Worm (Caenorhabditis elegans) whole organism, young adult: ENCODE data around the gene ugt-55.

Experiments
- B0035.1 ChIP-seq: sonication (generic microtip); optimal IDR thresholded peaks from 2 replicates; lab custom pipeline; 2016; ENCODE audit warnings: missing genetic modification characterization, mild to moderate bottlenecking, missing compliant biosample characterization, missing genotype, missing genetic modification reagents
- C17E4.6 ChIP-seq: fragments of 200-800 bp; sonication (Bioruptor generic); IDR thresholded peaks from 2 replicates; pipeline ENCODE4 v1.3.6; 2022; ENCODE audit warnings: missing genetic modification reagents, missing genetic modification characterization, missing compliant biosample characterization
- F23B12.7 ChIP-seq: sonication (generic microtip); optimal IDR thresholded peaks from 2 replicates; lab custom pipeline; 2017; ENCODE audit warnings: missing genetic modification characterization, mild to moderate bottlenecking, missing compliant biosample characterization, antibody characterized with exemption, moderate library complexity; ENCODE audit not compliant: insufficient read depth
- F39B2.1 ChIP-seq: fragments of 200-800 bp; sonication (Bioruptor generic); IDR thresholded peaks from 2 replicates; pipeline ENCODE4 v1.3.6; 2022; ENCODE audit warnings: missing genetic modification reagents, missing genetic modification characterization, missing compliant biosample characterization
- F49E8.2 ChIP-seq: sonication (generic microtip); optimal IDR thresholded peaks from 3 replicates; lab custom pipeline; 2017; ENCODE audit warnings: missing genetic modification characterization, mild to moderate bottlenecking, missing compliant biosample characterization, antibody characterized with exemption, moderate library complexity; ENCODE audit not compliant: insufficient read depth
- T07F8.4 ChIP-seq: sonication (generic microtip); optimal IDR thresholded peaks from 2 replicates; lab custom pipeline; 2016; ENCODE audit warnings: mild to moderate bottlenecking, missing genetic modification characterization, moderate library complexity, missing compliant biosample characterization
- ZK185.1 ChIP-seq: sonication (generic microtip); optimal IDR thresholded peaks from 2 replicates; lab custom pipeline; 2016; ENCODE audit warnings: mild to moderate bottlenecking, missing genetic modification characterization, missing compliant biosample characterization; ENCODE audit not compliant: poor library complexity, severe bottlenecking
- atf-7 ChIP-seq: sonication (generic microtip); optimal IDR thresholded peaks from 2 replicates; lab custom pipeline; 2017; ENCODE audit warnings: mild to moderate bottlenecking, missing genetic modification characterization, missing compliant biosample characterization
- athp-1 ChIP-seq: sonication (generic microtip); optimal IDR thresholded peaks from 2 replicates; lab custom pipeline; 2017; ENCODE audit warnings: mild to moderate bottlenecking, missing genetic modification characterization, missing compliant biosample characterization
- attf-3 ChIP-seq: fragments of 200-800 bp; sonication (Bioruptor generic); conservative IDR thresholded peaks from 2 replicates; pipeline ENCODE4 v1.3.6; 2022; ENCODE audit warnings: missing genetic modification reagents, missing genetic modification characterization, missing compliant biosample characterization
- bed-2 ChIP-seq: fragments of 200-800 bp; sonication (Bioruptor generic); IDR thresholded peaks from 2 replicates; pipeline ENCODE4 v1.3.6; 2022; ENCODE audit warnings: missing genetic modification reagents, missing genetic modification characterization, missing compliant biosample characterization
- cebp-1 ChIP-seq, 2 experiments: fragments of 200-800 bp in 1 of 2; sonication (Bioruptor generic) in 1 of 2; sonication (generic microtip) in 1 of 2; IDR thresholded peaks in 1 of 2; optimal IDR thresholded peaks in 1 of 2; 2 replicates each; pipeline versions ENCODE4 v1.3.6 to Lab custom; 2017 to 2022; ENCODE audit warnings: missing compliant biosample characterization in 2 of 2, missing genetic modification characterization in 2 of 2, mild to moderate bottlenecking in 1 of 2, missing genetic modification reagents in 1 of 2, moderate library complexity in 1 of 2
- ceh-27 ChIP-seq: fragments of 200-800 bp; sonication (Bioruptor generic); optimal IDR thresholded peaks from 2 replicates; lab custom pipeline; 2018; ENCODE audit warnings: mild to moderate bottlenecking, missing genetic modification characterization, moderate library complexity, missing compliant biosample characterization
- ceh-40 ChIP-seq: fragments of 200-800 bp; sonication (Bioruptor generic); IDR thresholded peaks from 2 replicates; pipeline ENCODE4 v1.3.6; 2022; ENCODE audit warnings: missing genetic modification characterization, missing compliant biosample characterization
- ceh-58 ChIP-seq: fragments of 200-800 bp; sonication (Bioruptor generic); IDR thresholded peaks from 2 replicates; pipeline ENCODE4 v1.3.6; 2022; ENCODE audit warnings: missing genetic modification characterization, missing compliant biosample characterization
- egl-44 ChIP-seq: fragments of 200-800 bp; sonication (Bioruptor generic); IDR thresholded peaks from 2 replicates; pipeline ENCODE4 v1.3.6; 2022; ENCODE audit warnings: missing genetic modification reagents, missing genetic modification characterization, missing compliant biosample characterization
- him-1 ChIP-seq: sonication (generic microtip); optimal IDR thresholded peaks from 2 replicates; lab custom pipeline; 2016; ENCODE audit warnings: missing genotype, missing genetic modification reagents, missing genetic modification characterization, missing compliant biosample characterization
- hsf-1 ChIP-seq: fragments of 200-800 bp; sonication (Bioruptor generic); IDR thresholded peaks from 2 replicates; pipeline ENCODE4 v1.3.6; 2022; ENCODE audit warnings: missing genetic modification reagents, missing genetic modification characterization, missing compliant biosample characterization
- lag-1 ChIP-seq: fragments of 200-800 bp; sonication (Bioruptor generic); IDR thresholded peaks from 2 replicates; pipeline ENCODE4 v1.3.6; 2022; ENCODE audit warnings: missing genetic modification reagents, missing genetic modification characterization, missing compliant biosample characterization
- let-526 ChIP-seq: fragments of 200-800 bp; sonication (Bioruptor generic); IDR thresholded peaks from 2 replicates; pipeline ENCODE4 v1.3.6; 2022; ENCODE audit warnings: missing genetic modification reagents, missing genetic modification characterization, missing compliant biosample characterization
- let-607 ChIP-seq, 2 experiments: fragments of 200-800 bp in 1 of 2; sonication (Bioruptor generic) in 1 of 2; sonication (generic microtip) in 1 of 2; optimal IDR thresholded peaks; 2 replicates each; lab custom pipeline; 2016 to 2018; ENCODE audit warnings: mild to moderate bottlenecking in 2 of 2, missing compliant biosample characterization in 2 of 2, missing genetic modification characterization in 2 of 2, moderate library complexity in 2 of 2, missing genotype in 1 of 2
- madf-10 ChIP-seq: sonication (generic microtip); optimal IDR thresholded peaks from 2 replicates; lab custom pipeline; 2016; ENCODE audit warnings: mild to moderate bottlenecking, missing genetic modification characterization, missing compliant biosample characterization
- mcd-1 ChIP-seq: fragments of 200-800 bp; sonication (Bioruptor generic); IDR thresholded peaks from 2 replicates; pipeline ENCODE4 v1.3.6; 2022; ENCODE audit warnings: missing genetic modification reagents, missing genetic modification characterization, missing compliant biosample characterization
- mes-4 ChIP-seq: sonication (generic microtip); optimal IDR thresholded peaks from 2 replicates; lab custom pipeline; 2016; ENCODE audit warnings: missing genotype, missing genetic modification characterization, missing compliant biosample characterization
- mxl-1 ChIP-seq: sonication (generic microtip); optimal IDR thresholded peaks from 2 replicates; lab custom pipeline; 2016; ENCODE audit warnings: missing genetic modification characterization, missing compliant biosample characterization
- nfyb-1 ChIP-seq: fragments of 200-800 bp; sonication (Bioruptor generic); IDR thresholded peaks from 2 replicates; pipeline ENCODE4 v1.3.6; 2022; ENCODE audit warnings: missing genetic modification reagents, missing genetic modification characterization, missing compliant biosample characterization
- nhr-179 ChIP-seq: sonication (generic microtip); optimal IDR thresholded peaks from 2 replicates; lab custom pipeline; 2016; ENCODE audit warnings: mild to moderate bottlenecking, missing genetic modification characterization, missing compliant biosample characterization
- nhr-80 ChIP-seq: sonication (generic microtip); optimal IDR thresholded peaks from 2 replicates; lab custom pipeline; 2016; ENCODE audit warnings: missing genetic modification characterization, missing compliant biosample characterization
- nhr-90 ChIP-seq: sonication (generic microtip); optimal IDR thresholded peaks from 2 replicates; lab custom pipeline; 2016; ENCODE audit warnings: missing genotype, mild to moderate bottlenecking, missing genetic modification characterization, missing compliant biosample characterization
- rec-8 ChIP-seq, 2 experiments: sonication (generic microtip); optimal IDR thresholded peaks; 2 replicates each; lab custom pipeline; 2016; ENCODE audit warnings: mild to moderate bottlenecking in 2 of 2, missing genetic modification characterization in 2 of 2, missing genetic modification reagents in 2 of 2, missing genotype in 2 of 2, missing biosample characterization in 1 of 2, missing compliant biosample characterization in 1 of 2, moderate library complexity in 1 of 2
- repo-1 ChIP-seq: sonication (generic microtip); optimal IDR thresholded peaks from 2 replicates; lab custom pipeline; 2017; ENCODE audit warnings: mild to moderate bottlenecking, missing genetic modification characterization, missing compliant biosample characterization
- rpc-1 ChIP-seq, 2 experiments: fragments of 150-350 bp in 1 of 2; sonication (generic microtip) in 1 of 2; optimal IDR thresholded peaks; 2 replicates each; lab custom pipeline; 2014 to 2018; ENCODE audit warnings: missing biosample characterization in 1 of 2, missing genetic modification characterization in 1 of 2, missing genetic modification reagents in 1 of 2, missing genotype in 1 of 2
- sdz-38 ChIP-seq: sonication (generic microtip); optimal IDR thresholded peaks from 2 replicates; lab custom pipeline; 2016; ENCODE audit warnings: missing genotype, missing genetic modification characterization, missing compliant biosample characterization
- snpc-3.4 ChIP-seq: sonication (generic microtip); optimal IDR thresholded peaks from 2 replicates; lab custom pipeline; 2017; ENCODE audit warnings: missing genetic modification characterization, mild to moderate bottlenecking, missing compliant biosample characterization, antibody characterized with exemption, moderate library complexity, missing genotype, missing genetic modification reagents
- sptf-2 ChIP-seq: fragments of 200-800 bp; sonication (Bioruptor generic); optimal IDR thresholded peaks from 2 replicates; lab custom pipeline; 2018; ENCODE audit warnings: mild to moderate bottlenecking, missing genetic modification characterization, missing compliant biosample characterization
- unc-130 ChIP-seq: sonication (generic microtip); optimal IDR thresholded peaks from 2 replicates; lab custom pipeline; 2016; ENCODE audit warnings: missing genetic modification reagents, missing genetic modification characterization, missing compliant biosample characterization
- xnd-1 ChIP-seq: sonication (generic microtip); optimal IDR thresholded peaks from 2 replicates; lab custom pipeline; 2016; ENCODE audit warnings: missing genotype, missing genetic modification reagents, missing genetic modification characterization, missing compliant biosample characterization

Gene ugt-55

ce11 chrV:12244980-12245742 is 11.3 kb upstream of the ugt-55 start, which contains the start of the genes T04H1.13, slfl-5 and rad-50:
Gene T04H1.13 (minus strand): TSS chrV:12245030.
Gene slfl-5 (minus strand): TSS chrV:12245044.
Gene rad-50 (plus strand): TSS chrV:12245646.
- TF ChIP-seq nhr-90 (tag; lab: Kevin White, UChicago) (no peak), mxl-1 (tag; lab: Kevin White, UChicago) (no peak), F49E8.2 (no peak), him-1 (tag; lab: Kevin White, UChicago) (no peak), nfyb-1 (GFP tag; lab: Robert Waterston, UW) (no peak), mcd-1 (GFP tag; lab: Robert Waterston, UW) (no peak), ceh-58 (GFP tag; lab: Robert Waterston, UW) (no peak), sdz-38 (no peak), nhr-80 (peak; percentile 76), lag-1 (no peak), xnd-1 (tag; lab: Kevin White, UChicago) (no peak), let-607 (tag; optimal IDR thresholded peaks at IDR 0.05; lab: Kevin White, UChicago) (peak; percentile 82 to 92), ceh-27 (GFP tag; lab: Kevin White, UChicago) (peak; percentile 31), madf-10 (tag; lab: Kevin White, UChicago) (no peak), rec-8 (tag; optimal IDR thresholded peaks at IDR 0.05; lab: Kevin White, UChicago) (no peak), bed-2 (GFP tag; lab: Robert Waterston, UW) (no peak), T07F8.4 (tag; lab: Kevin White, UChicago) (no peak), unc-130 (GFP tag; lab: Kevin White, UChicago) (no peak), rpc-1 (optimal IDR thresholded peaks at IDR 0.05; lab: Kevin White, UChicago) (no peak), rpc-1 (tag; optimal IDR thresholded peaks at IDR 0.05; lab: Kevin White, UChicago) (no peak), nhr-179 (tag; lab: Kevin White, UChicago) (no peak), F39B2.1 (GFP tag; lab: Robert Waterston, UW) (no peak)
- TF ChIP-seq, all 124 proteins: peak for 3

- TF ChIP-seq ceh-40 (GFP tag; lab: Robert Waterston, UW), result no peak
- peak; percentile 90 for TF ChIP-seq attf-3 (GFP tag; lab: Robert Waterston, UW)
- TF ChIP-seq cebp-1 (GFP tag; IDR thresholded peaks at IDR 0.05; lab: Robert Waterston, UW), result peak; percentile 77; the same call in 1 of the 2 replicates
- peak; percentile 94 for TF ChIP-seq cebp-1 (tag; optimal IDR thresholded peaks at IDR 0.05; lab: Kevin White, UChicago)
These were observed 10.6 kb upstream of the ugt-55 start for ce11 chrV:12245777-12246452.

ce11 chrV:12251041-12251440 is 5.5 kb upstream of the ugt-55 start, which contains the start of gene T04H1.5:
Gene T04H1.5 (plus strand): TSS chrV:12251341.
- no peak for TF ChIP-seq hsf-1
- TF ChIP-seq ZK185.1, result no peak
- TF ChIP-seq let-526 (GFP tag; lab: Robert Waterston, UW), result no peak

ce11 chrV:12252272-12252671 is 4.2 kb upstream of the ugt-55 start, which contains the start of gene lrx-1:
Gene lrx-1 (plus strand): TSS chrV:12252572.
- TF ChIP-seq sdz-38 (no peak), mes-4 (tag; lab: Kevin White, UChicago) (no peak), F23B12.7 (tag; lab: Kevin White, UChicago) (no peak), atf-7 (tag; lab: Kevin White, UChicago) (no peak), B0035.1 (tag; lab: Kevin White, UChicago) (no peak), athp-1 (tag; lab: Kevin White, UChicago) (no peak), repo-1 (tag; lab: Kevin White, UChicago) (no peak), C17E4.6 (GFP tag; lab: Robert Waterston, UW) (no peak), egl-44 (GFP tag; lab: Robert Waterston, UW) (no peak), sptf-2 (GFP tag; lab: Kevin White, UChicago) (no peak), nfyb-1 (GFP tag; lab: Robert Waterston, UW) (no peak), nhr-90 (tag; lab: Kevin White, UChicago) (no peak), attf-3 (GFP tag; lab: Robert Waterston, UW) (no peak), snpc-3.4 (no peak)
